Fruit fly (Drosophila melanogaster): Measurements from ENCODE around the gene CG43703.

The CG43703 gene

dm6 chr2L:3773624-3773978 lies 8.3 kb downstream of the CG43703 start:
- TF ChIP-seq chinmo (GFP tag; IDR thresholded peaks at IDR 0.05; ENCODE audit: partially characterized antibody) (peak; percentile 83; the same call in 2 of the 4 replicates), Deaf1 (tag; optimal IDR thresholded peaks at IDR 0.05) (peak; percentile 58), pros (GFP tag; optimal IDR thresholded peaks at IDR 0.05) (peak; percentile 32), kni (GFP tag; optimal IDR thresholded peaks at IDR 0.05) (peak; percentile 61), CG32772 (GFP tag; IDR thresholded peaks at IDR 0.05) (no peak), CG18764 (GFP tag; optimal IDR thresholded peaks at IDR 0.05) (no peak), tio (GFP tag; optimal IDR thresholded peaks at IDR 0.05) (no peak), nom (GFP tag; optimal IDR thresholded peaks at IDR 0.05) (peak; percentile 54), CG13894 (tag; optimal IDR thresholded peaks at IDR 0.05) (peak; percentile 68), fru (optimal IDR thresholded peaks at IDR 0.05) (no peak), sd (tag; optimal IDR thresholded peaks at IDR 0.05) (peak; percentile 18)

- TF ChIP-seq Fer2 (tag; optimal IDR thresholded peaks at IDR 0.05) = no peak
- no peak for TF ChIP-seq scrt (GFP tag; optimal IDR thresholded peaks at IDR 0.05)
- 0 out of 2 replicates have a peak, but pooled peaks have one; percentile 13 for TF ChIP-seq CG9215 (GFP tag; IDR thresholded peaks at IDR 0.05)
- peak; percentile 18 for TF ChIP-seq Sox100B (GFP tag; optimal IDR thresholded peaks at IDR 0.05)
- no peak for TF ChIP-seq CG6175 (GFP tag; IDR thresholded peaks at IDR 0.05)
- TF ChIP-seq CG13123 (GFP tag; optimal IDR thresholded peaks at IDR 0.05) = peak; percentile 0
- TF ChIP-seq Hsf (GFP tag; optimal IDR thresholded peaks at IDR 0.05) = peak; percentile 29
- peak; percentile 23 for TF ChIP-seq Nf-YB (GFP tag; optimal IDR thresholded peaks at IDR 0.05)
- TF ChIP-seq Spps (tag; optimal IDR thresholded peaks at IDR 0.05) = peak; percentile 16
- no peak for TF ChIP-seq CG7963 (GFP tag; IDR thresholded peaks at IDR 0.05; ENCODE audit: partially characterized antibody)
- TF ChIP-seq CG8388 (GFP tag; optimal IDR thresholded peaks at IDR 0.05) = peak; percentile 37
- TF ChIP-seq CG1603 (tag; optimal IDR thresholded peaks at IDR 0.05) = peak; percentile 42
- no peak for TF ChIP-seq Hmx (GFP tag; optimal IDR thresholded peaks at IDR 0.05)
- no peak for TF ChIP-seq CTCF (GFP tag; optimal IDR thresholded peaks at IDR 0.05)
- TF ChIP-seq CG10979 (tag; optimal IDR thresholded peaks at IDR 0.05) = peak; percentile 71
- TF ChIP-seq CG17186 (GFP tag; optimal IDR thresholded peaks at IDR 0.05) = no peak
- no peak for TF ChIP-seq exex (tag; optimal IDR thresholded peaks at IDR 0.05)
- peak; percentile 25 for TF ChIP-seq NC2β (GFP tag; optimal IDR thresholded peaks at IDR 0.05)
- peak; percentile 71; the same call in 2 of the 3 replicates for TF ChIP-seq zfh1 (GFP tag; IDR thresholded peaks at IDR 0.05)
- peak; percentile 7 for TF ChIP-seq ab (GFP tag; optimal IDR thresholded peaks at IDR 0.05)
- peak; percentile 61 for TF ChIP-seq CG30431 (GFP tag; optimal IDR thresholded peaks at IDR 0.05)
- TF ChIP-seq CG6689 (GFP tag; IDR thresholded peaks at IDR 0.05) = peak; percentile 77
- TF ChIP-seq CG18619 (GFP tag; optimal IDR thresholded peaks at IDR 0.05) = peak; percentile 13
- no peak for TF ChIP-seq Optix (GFP tag; IDR thresholded peaks at IDR 0.05)
- TF ChIP-seq unpg (GFP tag; optimal IDR thresholded peaks at IDR 0.05) = no peak
- peak; percentile 10 for TF ChIP-seq CG12104 (GFP tag; optimal IDR thresholded peaks at IDR 0.05)
- peak; percentile 83 for TF ChIP-seq row (GFP tag; IDR thresholded peaks at IDR 0.05)
- peak; percentile 58 for TF ChIP-seq fd96Cb (tag; optimal IDR thresholded peaks at IDR 0.05)
- no peak for TF ChIP-seq abd-A (tag; optimal IDR thresholded peaks at IDR 0.05)
- TF ChIP-seq br (optimal IDR thresholded peaks at IDR 0.05) = no peak
- 0 out of 2 replicates have a peak, but pooled peaks have one; percentile 30 for TF ChIP-seq slbo (GFP tag; IDR thresholded peaks at IDR 0.05)
- TF ChIP-seq CG15696 (tag; optimal IDR thresholded peaks at IDR 0.05) = peak; percentile 54
- TF ChIP-seq Lhr (GFP tag; optimal IDR thresholded peaks at IDR 0.05) = no peak
- TF ChIP-seq Ptx1 (GFP tag; IDR thresholded peaks at IDR 0.05) = peak; percentile 40
- peak in 1 of 2 experiments; percentile 76 for TF ChIP-seq pan (optimal IDR thresholded peaks at IDR 0.05)
- TF ChIP-seq pan (GFP tag; optimal IDR thresholded peaks at IDR 0.05 in 1 of 2, IDR thresholded peaks at IDR 0.05 in 1 of 2) = peak in 1 of 2 experiments; percentile 33
- TF ChIP-seq Sox102F (GFP tag; optimal IDR thresholded peaks at IDR 0.05) = peak; percentile 51
- peak; percentile 30 for TF ChIP-seq Abd-B (GFP tag; optimal IDR thresholded peaks at IDR 0.05)
- TF ChIP-seq CG3726 (GFP tag; IDR thresholded peaks at IDR 0.05) = no peak
Observed at dm6 chr2L:3775767-3776351, 10.6 kb downstream of the CG43703 start.

Measured in whole organism, embryonic.